Worm (Caenorhabditis elegans) whole organism, midembryonic: Measurements from ENCODE around the gene Y38H6C.21.

Experiments
- T22C8.4 ChIP-seq: fragments of 200-800 bp; sonication (Bioruptor generic); IDR thresholded peaks from 2 replicates; pipeline ENCODE4 v1.3.6; 2022; ENCODE audit warnings: missing genetic modification characterization, missing compliant biosample characterization
- flt-1 ChIP-seq: fragments of 200-800 bp; sonication (Bioruptor generic); IDR thresholded peaks from 2 replicates; pipeline ENCODE4 v1.3.6; 2022; ENCODE audit warnings: missing genetic modification characterization, missing compliant biosample characterization
- ref-1 ChIP-seq: fragments of 200-800 bp; sonication (Bioruptor generic); conservative IDR thresholded peaks from 2 replicates; pipeline ENCODE4 v1.3.6; 2022; ENCODE audit warnings: missing genetic modification reagents, missing genetic modification characterization, missing compliant biosample characterization
- tab-1 ChIP-seq: fragments of 200-800 bp; sonication (Bioruptor generic); IDR thresholded peaks from 2 replicates; pipeline ENCODE4 v1.3.6; 2022; ENCODE audit warnings: missing genetic modification characterization, missing compliant biosample characterization
- ztf-23 ChIP-seq: fragments of 200-800 bp; sonication (Bioruptor generic); IDR thresholded peaks from 2 replicates; pipeline ENCODE4 v1.3.6; 2022; ENCODE audit warnings: missing genetic modification reagents, missing genetic modification characterization, missing compliant biosample characterization
- ztf-29 ChIP-seq: fragments of 200-800 bp; sonication (Bioruptor generic); IDR thresholded peaks from 2 replicates; pipeline ENCODE4 v1.3.6; 2022; ENCODE audit warnings: missing genetic modification reagents, missing genetic modification characterization, missing compliant biosample characterization

ce11 chrV:20536208-20536607 lies 18.9 kb downstream of the Y38H6C.21 start, which contains the start of gene Y38H6C.15:
- TF ChIP-seq flt-1 (GFP tag; lab: Robert Waterston, UW) (no peak), ztf-29 (GFP tag; lab: Robert Waterston, UW) (no peak), T22C8.4 (GFP tag; lab: Robert Waterston, UW) (no peak), ztf-23 (GFP tag; lab: Robert Waterston, UW) (no peak), ref-1 (GFP tag; lab: Robert Waterston, UW) (no peak), tab-1 (GFP tag; lab: Robert Waterston, UW) (no peak)
